Fruit fly (Drosophila melanogaster): ENCODE results near the gene Taf10b.

Gene Taf10b

dm6 chr2L:2731370-2732138 is 36.1 kb downstream of the Taf10b start (continued):
- no peak for TF ChIP-seq Bgb (GFP tag; IDR thresholded peaks at IDR 0.05; ENCODE audit: partially characterized antibody)
- TF ChIP-seq ken (GFP tag; IDR thresholded peaks at IDR 0.05), result no peak
- peak; percentile 17 for TF ChIP-seq CG30403 (GFP tag; optimal IDR thresholded peaks at IDR 0.05)
- TF ChIP-seq CG31441 (GFP tag; IDR thresholded peaks at IDR 0.05), result peak; percentile 42
- 0 out of 3 replicates have a peak, but pooled peaks have one; percentile 40 for TF ChIP-seq CG34422 (GFP tag; IDR thresholded peaks at IDR 0.05)
- peak; percentile 18 for TF ChIP-seq CoRest (tag; optimal IDR thresholded peaks at IDR 0.05)
- TF ChIP-seq CG14014 (GFP tag; IDR thresholded peaks at IDR 0.05), result peak; percentile 80
- TF ChIP-seq ap (GFP tag; IDR thresholded peaks at IDR 0.05), result peak; percentile 55; the same call in 1 of the 2 replicates
- TF ChIP-seq Ravus (GFP tag; IDR thresholded peaks at IDR 0.05), result no peak
- 0 out of 4 replicates have a peak, but pooled peaks have one; percentile 68 for TF ChIP-seq chinmo (GFP tag; IDR thresholded peaks at IDR 0.05; ENCODE audit: partially characterized antibody)
- TF ChIP-seq pnt (GFP tag; optimal IDR thresholded peaks at IDR 0.05), result peak; percentile 37
- TF ChIP-seq sisA (GFP tag; IDR thresholded peaks at IDR 0.05), result peak; percentile 38; the same call in 1 of the 2 replicates
- TF ChIP-seq pum (GFP tag; optimal IDR thresholded peaks at IDR 0.05), result peak; percentile 71

DNA sequence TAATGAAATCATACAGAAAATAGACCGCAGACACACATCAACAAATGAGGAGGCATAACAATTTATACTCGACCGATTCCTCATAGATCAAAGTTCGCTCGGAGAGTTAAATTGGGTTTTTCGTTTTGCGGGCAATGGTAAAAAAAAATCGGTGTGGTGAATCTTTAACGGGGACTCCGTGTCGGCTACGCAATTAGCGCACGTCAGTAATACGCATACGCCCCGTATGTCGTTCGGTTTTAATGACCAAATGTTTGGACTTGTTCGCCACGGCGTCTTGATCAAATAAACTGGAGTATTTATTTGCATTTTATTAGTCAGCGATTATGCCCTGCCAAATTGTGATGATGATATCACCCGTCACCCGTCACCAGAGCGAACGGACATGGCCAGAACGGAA is 36.9 kb downstream of the Taf10b start:
- TF ChIP-seq CG10431 (GFP tag; optimal IDR thresholded peaks at IDR 0.05), result no peak
- no peak for TF ChIP-seq CG4282 (GFP tag; optimal IDR thresholded peaks at IDR 0.05)
- TF ChIP-seq dm (GFP tag; optimal IDR thresholded peaks at IDR 0.05), result no peak
- TF ChIP-seq ro (GFP tag; IDR thresholded peaks at IDR 0.05), result no peak
- TF ChIP-seq CG12769 (tag; optimal IDR thresholded peaks at IDR 0.05), result peak; percentile 9
- TF ChIP-seq CG11696 (GFP tag; IDR thresholded peaks at IDR 0.05), result no peak
- TF ChIP-seq Med (GFP tag), result peak; percentile 28
- peak; percentile 91 for TF ChIP-seq CG7372 (GFP tag; IDR thresholded peaks at IDR 0.05)
- TF ChIP-seq ranshi (GFP tag; IDR thresholded peaks at IDR 0.05), result no peak
- peak; percentile 1 for TF ChIP-seq CG13894 (tag; optimal IDR thresholded peaks at IDR 0.05)
- TF ChIP-seq CG8478 (optimal IDR thresholded peaks at IDR 0.05), result no peak
- no peak for TF ChIP-seq Ada2b (GFP tag; IDR thresholded peaks at IDR 0.05)
- TF ChIP-seq CG5953 (GFP tag; IDR thresholded peaks at IDR 0.05), result no peak
- no peak for TF ChIP-seq trh (GFP tag; optimal IDR thresholded peaks at IDR 0.05)
- no peak for TF ChIP-seq CG6689 (GFP tag; IDR thresholded peaks at IDR 0.05)
- TF ChIP-seq CG1602 (GFP tag; optimal IDR thresholded peaks at IDR 0.05), result no peak
- TF ChIP-seq slp2 (GFP tag; optimal IDR thresholded peaks at IDR 0.05), result no peak
- no peak for TF ChIP-seq CG32772 (GFP tag; IDR thresholded peaks at IDR 0.05)
- TF ChIP-seq Dll (GFP tag; IDR thresholded peaks at IDR 0.05; ENCODE audit: partially characterized antibody), result no peak

dm6 chr2L:2729882-2730281 is 37.8 kb downstream of the Taf10b start:
- TF ChIP-seq Ptx1 (GFP tag; IDR thresholded peaks at IDR 0.05) (peak; percentile 30; the same call in 1 of the 2 replicates), bsh (GFP tag; optimal IDR thresholded peaks at IDR 0.05) (no peak), luna (GFP tag; optimal IDR thresholded peaks at IDR 0.05) (no peak), CG12155 (GFP tag; optimal IDR thresholded peaks at IDR 0.05) (no peak), HmgZ (tag; optimal IDR thresholded peaks at IDR 0.05) (peak; percentile 23), CG11456 (GFP tag; IDR thresholded peaks at IDR 0.05) (peak; percentile 83), Dref (GFP tag; IDR thresholded peaks at IDR 0.05) (0 out of 2 replicates have a peak, but pooled peaks have one; percentile 32), CG13287 (GFP tag; IDR thresholded peaks at IDR 0.05; ENCODE audit: partially characterized antibody) (peak; percentile 13; the same call in 1 of the 2 replicates), CG6765 (GFP tag; optimal IDR thresholded peaks at IDR 0.05) (peak; percentile 49), Meics (GFP tag; optimal IDR thresholded peaks at IDR 0.05) (peak; percentile 73), esg (GFP tag; conservative IDR thresholded peaks at IDR 0.05) (0 out of 2 replicates have a peak, but pooled peaks have one; percentile 21), CG6254 (GFP tag; optimal IDR thresholded peaks at IDR 0.05) (no peak), CG16779 (GFP tag; IDR thresholded peaks at IDR 0.05) (peak; percentile 64; the same call in 1 of the 2 replicates), schlank (tag; optimal IDR thresholded peaks at IDR 0.05) (peak; percentile 15), caup (GFP tag; optimal IDR thresholded peaks at IDR 0.05; ENCODE audit: severe bottlenecking) (peak; percentile 51), zfh2 (GFP tag; optimal IDR thresholded peaks at IDR 0.05) (peak; percentile 29), CG17359 (tag; optimal IDR thresholded peaks at IDR 0.05) (peak; percentile 43), CG11695 (GFP tag; IDR thresholded peaks at IDR 0.05) (0 out of 3 replicates have a peak, but pooled peaks have one; percentile 11)

Data from whole organism, embryonic.